Worm (Caenorhabditis elegans) whole organism, late embryonic: ENCODE data around the gene inpp-1.

ENCODE experiments used
- K02D7.2 ChIP-seq: sonication (generic microtip); optimal IDR thresholded peaks from 2 replicates; lab custom pipeline; 2017; ENCODE audit warnings: mild to moderate bottlenecking, missing genetic modification characterization, missing compliant biosample characterization
- Y22D7AL.16 ChIP-seq: sonication (generic microtip); optimal IDR thresholded peaks from 2 replicates; lab custom pipeline; 2016; ENCODE audit warnings: missing genetic modification characterization, missing compliant biosample characterization
- ceh-24 ChIP-seq: sonication (generic microtip); optimal IDR thresholded peaks from 2 replicates; lab custom pipeline; 2016; ENCODE audit warnings: mild to moderate bottlenecking, missing genetic modification characterization, missing compliant biosample characterization
- che-1 ChIP-seq: sonication (generic microtip); optimal IDR thresholded peaks from 2 replicates; lab custom pipeline; 2016; ENCODE audit warnings: mild to moderate bottlenecking, missing genetic modification characterization, missing compliant biosample characterization
- ets-4 ChIP-seq: sonication (generic microtip); optimal IDR thresholded peaks from 2 replicates; lab custom pipeline; 2016; ENCODE audit warnings: missing genetic modification characterization, missing compliant biosample characterization
- hlh-15 ChIP-seq: sonication (generic microtip); optimal IDR thresholded peaks from 2 replicates; lab custom pipeline; 2016; ENCODE audit warnings: missing genetic modification characterization, missing compliant biosample characterization
- hlh-8 ChIP-seq: sonication (generic microtip); optimal IDR thresholded peaks from 2 replicates; lab custom pipeline; 2016; ENCODE audit warnings: missing genotype, missing genetic modification characterization, missing compliant biosample characterization
- odd-2 ChIP-seq: sonication (generic microtip); optimal IDR thresholded peaks from 2 replicates; lab custom pipeline; 2017; ENCODE audit warnings: antibody characterized with exemption, mild to moderate bottlenecking, missing genetic modification characterization, missing compliant biosample characterization
- pha-4 ChIP-seq: fragments of 150-350 bp; optimal IDR thresholded peaks from 2 replicates; lab custom pipeline; 2018; ENCODE audit warnings: missing biosample characterization, missing genetic modification reagents, missing genetic modification characterization
- pqm-1 ChIP-seq: sonication (generic microtip); optimal IDR thresholded peaks from 2 replicates; lab custom pipeline; 2016; ENCODE audit warnings: missing genetic modification characterization, missing compliant biosample characterization
- sox-2 ChIP-seq: fragments of 200-800 bp; sonication (Bioruptor generic); IDR thresholded peaks from 2 replicates; pipeline ENCODE4 v1.3.6; 2022; ENCODE audit warnings: missing genetic modification reagents, missing genetic modification characterization, missing compliant biosample characterization
- tbx-2 ChIP-seq: sonication (generic microtip); optimal IDR thresholded peaks from 2 replicates; lab custom pipeline; 2016; ENCODE audit warnings: missing genetic modification characterization, missing compliant biosample characterization
- unc-42 ChIP-seq: sonication (generic microtip); optimal IDR thresholded peaks from 2 replicates; lab custom pipeline; 2016; ENCODE audit warnings: missing genotype, missing genetic modification characterization, missing compliant biosample characterization

ce11 chrIV:10796707-10797106, 23.0 kb upstream of the inpp-1 start:
- TF ChIP-seq che-1 (tag; lab: Kevin White, UChicago) (no peak), pqm-1 (no peak), Y22D7AL.16 (tag; lab: Kevin White, UChicago) (no peak), K02D7.2 (no peak), tbx-2 (no peak), hlh-8 (tag; lab: Kevin White, UChicago) (no peak), ceh-24 (no peak), hlh-15 (no peak), odd-2 (no peak), pha-4 (tag; lab: Kevin White, UChicago) (no peak), sox-2 (no peak), unc-42 (tag; lab: Kevin White, UChicago) (no peak), ets-4 (tag; lab: Kevin White, UChicago) (no peak)
